ENCODE assay signal across 4 worm cellular contexts in the genomic region with DNA sequence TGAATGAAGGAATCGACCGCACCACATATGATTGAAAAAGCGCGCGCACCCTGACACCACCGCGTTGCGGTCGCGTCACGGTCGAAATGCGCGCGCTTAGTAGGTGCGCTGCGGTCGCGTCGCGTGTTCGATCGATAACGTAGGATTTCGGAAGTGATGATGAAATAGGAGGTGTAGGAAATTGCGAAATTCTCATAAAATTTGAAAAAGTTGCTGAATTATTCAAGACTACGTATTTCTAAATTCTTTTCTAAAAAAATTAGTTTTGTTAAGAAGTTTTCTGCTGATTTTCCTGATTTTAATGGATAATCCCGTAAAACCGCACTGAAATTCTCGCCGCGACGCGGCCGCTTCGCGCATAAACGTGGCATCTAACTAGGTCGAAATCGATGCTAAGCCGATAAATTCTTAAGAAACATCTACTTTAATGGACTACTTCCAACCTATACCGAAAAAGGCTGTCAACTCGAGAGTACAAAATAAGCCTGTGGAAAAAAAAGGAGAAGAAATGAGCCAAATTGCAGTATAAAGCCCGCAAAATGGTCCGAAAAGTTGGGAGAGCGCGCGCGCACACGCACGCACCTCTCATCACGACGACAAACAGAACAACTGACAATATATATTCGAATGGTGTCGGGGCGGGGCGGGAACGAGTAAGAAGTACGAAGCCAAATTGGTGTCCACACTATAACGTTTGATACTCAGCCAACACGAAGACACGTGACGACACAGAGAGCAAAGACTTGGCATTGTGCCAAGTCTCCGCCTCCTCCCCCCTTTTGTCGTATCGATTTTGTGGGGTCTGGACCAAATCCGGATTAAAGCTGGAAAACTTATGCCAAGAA.
TF ChIP-seq lines count a peak whose summit lies in the region.

A gene (minus strand): TSS at position 589 of the 845 bp plus-strand sequence.

TF ChIP-seq in whole organism, L2 larva, 48 proteins besides CTCF, POLR2A, EP300 and RAD21 (continues in another document):
- peak; percentile 63 for TF ChIP-seq sem-4 (tag; optimal IDR thresholded peaks at IDR 0.05; lab: Kevin White, UChicago)
- peak; percentile 93 for TF ChIP-seq ama-1 (optimal IDR thresholded peaks at IDR 0.05; lab: Kevin White, UChicago)
- TF ChIP-seq dmd-4 (tag; optimal IDR thresholded peaks at IDR 0.05; lab: Kevin White, UChicago), result no peak
- TF ChIP-seq mbf-1 (tag; optimal IDR thresholded peaks at IDR 0.05; lab: Kevin White, UChicago), result no peak
- TF ChIP-seq nhr-11 (tag; optimal IDR thresholded peaks at IDR 0.05; lab: Kevin White, UChicago), result no peak
- no peak for TF ChIP-seq ZK546.5 (tag; optimal IDR thresholded peaks at IDR 0.05; lab: Kevin White, UChicago)
- peak; percentile 52 for TF ChIP-seq F13H6.1 (tag; optimal IDR thresholded peaks at IDR 0.05; lab: Kevin White, UChicago)
- TF ChIP-seq nhr-21 (tag; optimal IDR thresholded peaks at IDR 0.05; lab: Kevin White, UChicago), result peak; percentile 8
- TF ChIP-seq nhr-77 (tag; optimal IDR thresholded peaks at IDR 0.05; lab: Kevin White, UChicago), result no peak
- TF ChIP-seq ztf-11 (tag; optimal IDR thresholded peaks at IDR 0.05; lab: Kevin White, UChicago), result no peak
- no peak for TF ChIP-seq egl-27 (tag; optimal IDR thresholded peaks at IDR 0.05; lab: Kevin White, UChicago)
- no peak for TF ChIP-seq nhr-10 (tag; optimal IDR thresholded peaks at IDR 0.05; lab: Kevin White, UChicago)
- TF ChIP-seq nhr-129 (tag; optimal IDR thresholded peaks at IDR 0.05; lab: Kevin White, UChicago), result peak; percentile 51
- peak; percentile 62 for TF ChIP-seq nhr-25 (tag; optimal IDR thresholded peaks at IDR 0.05; lab: Kevin White, UChicago)
- TF ChIP-seq lin-39 (tag; optimal IDR thresholded peaks at IDR 0.05; lab: Kevin White, UChicago), result no peak
- peak; percentile 48 for TF ChIP-seq sma-9 (GFP tag; optimal IDR thresholded peaks at IDR 0.05; lab: Kevin White, UChicago)
- TF ChIP-seq sma-9 (tag; optimal IDR thresholded peaks at IDR 0.05; lab: Kevin White, UChicago), result no peak
- TF ChIP-seq nhr-12 (tag; optimal IDR thresholded peaks at IDR 0.05; lab: Kevin White, UChicago), result no peak
- TF ChIP-seq R02D3.7 (tag; optimal IDR thresholded peaks at IDR 0.05; lab: Kevin White, UChicago), result no peak
- peak; percentile 9 for TF ChIP-seq crh-2 (tag; optimal IDR thresholded peaks at IDR 0.05; lab: Kevin White, UChicago)
- peak; percentile 7 for TF ChIP-seq fos-1 (tag; optimal IDR thresholded peaks at IDR 0.05; lab: Kevin White, UChicago)

TF ChIP-seq in whole organism, L4 larva, 104 proteins besides CTCF, POLR2A, EP300 and RAD21 (continues in another document):
- 0 out of 2 replicates have a peak, but pooled peaks have one; percentile 19 for TF ChIP-seq mdt-29 (GFP tag; IDR thresholded peaks at IDR 0.05; lab: Robert Waterston, UW)
- no peak for TF ChIP-seq D1046.2 (GFP tag; IDR thresholded peaks at IDR 0.05; lab: Robert Waterston, UW)
- no peak for TF ChIP-seq nhr-76 (tag; optimal IDR thresholded peaks at IDR 0.05; lab: Kevin White, UChicago)
- TF ChIP-seq fkh-10 (GFP tag; optimal IDR thresholded peaks at IDR 0.05; lab: Kevin White, UChicago), result no peak
- TF ChIP-seq hlh-11 (tag; optimal IDR thresholded peaks at IDR 0.05; lab: Kevin White, UChicago), result peak; percentile 33
- TF ChIP-seq Y5F2A.4 (GFP tag; optimal IDR thresholded peaks at IDR 0.05; lab: Kevin White, UChicago), result no peak
- peak; percentile 89 for TF ChIP-seq ama-1 (optimal IDR thresholded peaks at IDR 0.05; lab: Kevin White, UChicago)
- peak; percentile 5 to 6 for TF ChIP-seq mdl-1 (tag; optimal IDR thresholded peaks at IDR 0.05; lab: Kevin White, UChicago)
- no peak for TF ChIP-seq spr-1 (tag; optimal IDR thresholded peaks at IDR 0.05; lab: Kevin White, UChicago)
- TF ChIP-seq unc-62 (GFP tag; optimal IDR thresholded peaks at IDR 0.05 in 1 of 2; lab: Kevin White, UChicago), result peak in 1 of 2 experiments; percentile 34
- TF ChIP-seq unc-62 (tag; optimal IDR thresholded peaks at IDR 0.05; lab: Kevin White, UChicago), result no peak
- no peak for TF ChIP-seq daf-19 (GFP tag; conservative IDR thresholded peaks at IDR 0.05; lab: Robert Waterston, UW)
- peak; percentile 64; the same call in 1 of the 2 replicates for TF ChIP-seq egl-43 (GFP tag; IDR thresholded peaks at IDR 0.05; lab: Robert Waterston, UW)
- TF ChIP-seq dmd-9 (GFP tag; IDR thresholded peaks at IDR 0.05; lab: Robert Waterston, UW), result no peak
- TF ChIP-seq zag-1 (tag; optimal IDR thresholded peaks at IDR 0.05; lab: Kevin White, UChicago), result no peak
- no peak for TF ChIP-seq nhr-102 (tag; optimal IDR thresholded peaks at IDR 0.05; lab: Kevin White, UChicago)
- TF ChIP-seq lin-1 (GFP tag; IDR thresholded peaks at IDR 0.05; lab: Robert Waterston, UW), result no peak
- TF ChIP-seq php-3 (GFP tag; IDR thresholded peaks at IDR 0.05; lab: Robert Waterston, UW), result no peak
- TF ChIP-seq mep-1 (tag; optimal IDR thresholded peaks at IDR 0.05; lab: Kevin White, UChicago), result peak; percentile 80
- TF ChIP-seq Y75B8A.6 (GFP tag; IDR thresholded peaks at IDR 0.05; lab: Robert Waterston, UW), result 0 out of 2 replicates have a peak, but pooled peaks have one; percentile 5
- 0 out of 2 replicates have a peak, but pooled peaks have one; percentile 15 for TF ChIP-seq ctbp-1 (GFP tag; IDR thresholded peaks at IDR 0.05; lab: Robert Waterston, UW)

TF ChIP-seq in whole organism, late embryonic, 69 proteins besides CTCF, POLR2A, EP300 and RAD21:
- TF ChIP-seq ceh-31 (tag; optimal IDR thresholded peaks at IDR 0.05; lab: Kevin White, UChicago), result peak; percentile 27
- peak; percentile 18 for TF ChIP-seq unc-55 (GFP tag; optimal IDR thresholded peaks at IDR 0.05; lab: Kevin White, UChicago)
- TF ChIP-seq nfya-1 (tag; optimal IDR thresholded peaks at IDR 0.05; lab: Kevin White, UChicago), result peak; percentile 9
- TF ChIP-seq C38D4.7 (GFP tag; optimal IDR thresholded peaks at IDR 0.05; lab: Kevin White, UChicago), result peak; percentile 10
- TF ChIP-seq ceh-48 (tag; optimal IDR thresholded peaks at IDR 0.05; lab: Kevin White, UChicago), result peak; percentile 77
- TF ChIP-seq ceh-34 (tag; optimal IDR thresholded peaks at IDR 0.05; lab: Kevin White, UChicago), result peak; percentile 2
- TF ChIP-seq rnt-1 (tag; optimal IDR thresholded peaks at IDR 0.05; lab: Kevin White, UChicago), result peak; percentile 10
- peak; percentile 27 for TF ChIP-seq ref-2 (tag; optimal IDR thresholded peaks at IDR 0.05; lab: Kevin White, UChicago)
- TF ChIP-seq eyg-1 (tag; optimal IDR thresholded peaks at IDR 0.05; lab: Kevin White, UChicago), result no peak
- TF ChIP-seq che-1 (tag; optimal IDR thresholded peaks at IDR 0.05; lab: Kevin White, UChicago), result no peak
- peak; percentile 13 for TF ChIP-seq K02D7.2 (tag; optimal IDR thresholded peaks at IDR 0.05; lab: Kevin White, UChicago)
- no peak for TF ChIP-seq pax-1 (tag; optimal IDR thresholded peaks at IDR 0.05; lab: Kevin White, UChicago)
- TF ChIP-seq tbx-2 (tag; optimal IDR thresholded peaks at IDR 0.05; lab: Kevin White, UChicago), result peak; percentile 10
- TF ChIP-seq hlh-30 (tag; optimal IDR thresholded peaks at IDR 0.05; lab: Kevin White, UChicago; ENCODE audit: insufficient read depth), result peak; percentile 89
- TF ChIP-seq ttx-3 (tag; optimal IDR thresholded peaks at IDR 0.05; lab: Kevin White, UChicago), result peak; percentile 13
- no peak for TF ChIP-seq ztf-16 (tag; optimal IDR thresholded peaks at IDR 0.05; lab: Kevin White, UChicago)
- peak; percentile 11 for TF ChIP-seq ceh-24 (tag; optimal IDR thresholded peaks at IDR 0.05; lab: Kevin White, UChicago)
- TF ChIP-seq ceh-9 (tag; optimal IDR thresholded peaks at IDR 0.05; lab: Kevin White, UChicago), result no peak
- peak; percentile 9 for TF ChIP-seq dmd-4 (tag; optimal IDR thresholded peaks at IDR 0.05; lab: Kevin White, UChicago; ENCODE audit: borderline replicate concordance)
- TF ChIP-seq ama-1 (optimal IDR thresholded peaks at IDR 0.05; lab: Kevin White, UChicago), result peak; percentile 94
- peak; percentile 48 for TF ChIP-seq hlh-6 (tag; optimal IDR thresholded peaks at IDR 0.05; lab: Kevin White, UChicago)

TF ChIP-seq in whole organism, mixed stage, embryonic, 35 proteins besides CTCF, POLR2A, EP300 and RAD21 (continues in another document):
- TF ChIP-seq nhr-12 (tag; optimal IDR thresholded peaks at IDR 0.05; lab: Kevin White, UChicago), result peak; percentile 45
- no peak for TF ChIP-seq nhr-2 (tag; optimal IDR thresholded peaks at IDR 0.05; lab: Kevin White, UChicago)
- TF ChIP-seq tbx-8 (GFP tag; optimal IDR thresholded peaks at IDR 0.05; lab: Kevin White, UChicago), result no peak
- no peak for TF ChIP-seq elt-3 (tag; optimal IDR thresholded peaks at IDR 0.05; lab: Kevin White, UChicago)
- TF ChIP-seq blmp-1 (tag; optimal IDR thresholded peaks at IDR 0.05; lab: Kevin White, UChicago), result no peak
- no peak for TF ChIP-seq M03D4.4 (tag; optimal IDR thresholded peaks at IDR 0.05; lab: Kevin White, UChicago)
- no peak for TF ChIP-seq zip-8 (tag; optimal IDR thresholded peaks at IDR 0.05; lab: Kevin White, UChicago)
- TF ChIP-seq hlh-1 (tag; optimal IDR thresholded peaks at IDR 0.05; lab: Kevin White, UChicago), result peak; percentile 100
- TF ChIP-seq elt-1 (tag; optimal IDR thresholded peaks at IDR 0.05; lab: Kevin White, UChicago; ENCODE audit: borderline replicate concordance, insufficient read depth), result no peak
- TF ChIP-seq ceh-39 (tag; optimal IDR thresholded peaks at IDR 0.05; lab: Kevin White, UChicago), result peak; percentile 46
- TF ChIP-seq unc-62 (GFP tag; optimal IDR thresholded peaks at IDR 0.05; lab: Kevin White, UChicago), result peak; percentile 12
- TF ChIP-seq sptf-1 (tag; optimal IDR thresholded peaks at IDR 0.05; lab: Kevin White, UChicago), result peak; percentile 45
- no peak for TF ChIP-seq ces-1 (GFP tag; optimal IDR thresholded peaks at IDR 0.05; lab: Kevin White, UChicago)
- TF ChIP-seq nhr-76 (tag; optimal IDR thresholded peaks at IDR 0.05; lab: Kevin White, UChicago), result no peak
- TF ChIP-seq ceh-43 (GFP tag; optimal IDR thresholded peaks at IDR 0.05; lab: Kevin White, UChicago), result no peak
- TF ChIP-seq nhr-28 (tag; optimal IDR thresholded peaks at IDR 0.05; lab: Kevin White, UChicago), result no peak
- TF ChIP-seq drap-1 (GFP tag; optimal IDR thresholded peaks at IDR 0.05; lab: Kevin White, UChicago), result peak; percentile 54
- peak; percentile 11 for TF ChIP-seq lsy-2 (tag; optimal IDR thresholded peaks at IDR 0.05; lab: Kevin White, UChicago)
- peak; percentile 3 for TF ChIP-seq pha-4 (tag; optimal IDR thresholded peaks at IDR 0.05; lab: Kevin White, UChicago)
- peak; percentile 52 for TF ChIP-seq cnd-1 (tag; optimal IDR thresholded peaks at IDR 0.05; lab: Kevin White, UChicago)
- TF ChIP-seq lin-32 (GFP tag; optimal IDR thresholded peaks at IDR 0.05; lab: Kevin White, UChicago), result no peak
- TF ChIP-seq snpc-4 (tag; optimal IDR thresholded peaks at IDR 0.05; lab: Kevin White, UChicago), result no peak
- peak; percentile 50 for TF ChIP-seq mep-1 (tag; optimal IDR thresholded peaks at IDR 0.05; lab: Kevin White, UChicago)
- TF ChIP-seq mab-5 (tag; optimal IDR thresholded peaks at IDR 0.05; lab: Kevin White, UChicago), result no peak
- TF ChIP-seq ham-2 (GFP tag; optimal IDR thresholded peaks at IDR 0.05; lab: Kevin White, UChicago), result peak; percentile 23
- peak; percentile 53 for TF ChIP-seq mls-2 (tag; optimal IDR thresholded peaks at IDR 0.05; lab: Kevin White, UChicago)
- TF ChIP-seq unc-120 (tag; optimal IDR thresholded peaks at IDR 0.05; lab: Kevin White, UChicago; ENCODE audit: poor library complexity, severe bottlenecking), result peak; percentile 41
